Worm (Caenorhabditis elegans) whole organism, L1 larva: ENCODE data around the gene taf-12.

Experiments
- lir-3 ChIP-seq: sonication (generic microtip); optimal IDR thresholded peaks from 2 replicates; lab custom pipeline; 2016; ENCODE audit warnings: mild to moderate bottlenecking, missing genetic modification characterization, moderate library complexity, missing compliant biosample characterization; ENCODE audit not compliant: poor library complexity
- lsy-2 ChIP-seq, 2 experiments: fragments of 150-350 bp; optimal IDR thresholded peaks; 2 replicates each; lab custom pipeline; 2014; ENCODE audit warnings: missing biosample characterization in 2 of 2, missing genetic modification characterization in 2 of 2
- nhr-237 ChIP-seq: fragments of 150-350 bp; optimal IDR thresholded peaks from 2 replicates; lab custom pipeline; 2014; ENCODE audit warnings: missing biosample characterization, missing genetic modification characterization

ce11 chrIII:11847658-11848202, 21.4 kb downstream of the taf-12 start, which contains the start of gene mif-1:
- TF ChIP-seq lir-3 (tag; lab: Kevin White, UChicago), result no peak
- TF ChIP-seq nhr-237 (tag; lab: Kevin White, UChicago), result no peak
- TF ChIP-seq lsy-2 (tag; optimal IDR thresholded peaks at IDR 0.05; lab: Kevin White, UChicago), result peak; percentile 93 to 99
